Worm (Caenorhabditis elegans): ENCODE data around the gene R04D3.2.

- TF ChIP-seq aly-2 (tag; optimal IDR thresholded peaks at IDR 0.05) (no peak), lsy-2 (tag; optimal IDR thresholded peaks at IDR 0.05) (no peak), nhr-77 (tag; optimal IDR thresholded peaks at IDR 0.05) (no peak), zag-1 (tag; optimal IDR thresholded peaks at IDR 0.05) (no peak), lin-13 (GFP tag; optimal IDR thresholded peaks at IDR 0.05) (no peak), ztf-4 (tag; optimal IDR thresholded peaks at IDR 0.05) (no peak), fos-1 (tag; optimal IDR thresholded peaks at IDR 0.05) (no peak), ZK546.5 (tag; optimal IDR thresholded peaks at IDR 0.05) (no peak), snpc-4 (tag; optimal IDR thresholded peaks at IDR 0.05) (no peak), mdl-1 (tag; optimal IDR thresholded peaks at IDR 0.05) (no peak), nhr-12 (tag; optimal IDR thresholded peaks at IDR 0.05) (no peak), F13H6.1 (tag; optimal IDR thresholded peaks at IDR 0.05) (no peak)
Measured at ce11 chrX:13300503-13300902, 14.1 kb upstream of the R04D3.2 start, which contains the start of gene srd-39.
